Fruit fly (Drosophila melanogaster) whole organism, embryonic: ENCODE results near the gene CG46244.
A peak's percentile ranks its signal among the peaks of the same experiment; 100 is the strongest.

Source experiments
- Asciz ChIP-seq: fragments of 200-800 bp; sonication (Bioruptor generic); optimal IDR thresholded peaks from 2 replicates; lab custom pipeline; 2017; ENCODE audit warnings: missing biosample characterization, mild to moderate bottlenecking, missing genetic modification characterization, missing genetic modification reagents
- CG11696 ChIP-seq: fragments of 200-800 bp; sonication (Bioruptor generic); IDR thresholded peaks from 2 replicates; pipeline ENCODE4 v1.3.6; 2022; ENCODE audit warnings: missing biosample characterization, missing genetic modification characterization
- CG12071 ChIP-seq: fragments of 200-800 bp; sonication (Bioruptor generic); optimal IDR thresholded peaks from 3 replicates; lab custom pipeline; 2018; ENCODE audit warnings: missing biosample characterization, mild to moderate bottlenecking, missing genetic modification characterization
- CG13123 ChIP-seq: fragments of 200-800 bp; sonication (Bioruptor generic); optimal IDR thresholded peaks from 2 replicates; lab custom pipeline; 2016; ENCODE audit warnings: missing biosample characterization, missing genetic modification characterization
- CG13775 ChIP-seq: fragments of 200-800 bp; sonication (Bioruptor generic); optimal IDR thresholded peaks from 3 replicates; lab custom pipeline; 2017; ENCODE audit warnings: missing biosample characterization, mild to moderate bottlenecking, missing genetic modification characterization
- CG14441 ChIP-seq: fragments of 200-800 bp; sonication (Bioruptor generic); IDR thresholded peaks from 2 replicates; pipeline ENCODE4 v1.3.6; 2022; ENCODE audit warnings: missing biosample characterization, missing genetic modification characterization
- CG15696 ChIP-seq: fragments of 200-800 bp; sonication (Bioruptor generic); optimal IDR thresholded peaks from 2 replicates; lab custom pipeline; 2019; ENCODE audit warnings: missing biosample characterization, mild to moderate bottlenecking, missing genetic modification characterization, moderate library complexity
- CG17328 ChIP-seq: fragments of 200-800 bp; sonication (Bioruptor generic); IDR thresholded peaks from 2 replicates; pipeline ENCODE4 v1.3.6; 2022; ENCODE audit warnings: missing biosample characterization, missing genetic modification characterization
- CG31388 ChIP-seq: fragments of 200-800 bp; sonication (Bioruptor generic); optimal IDR thresholded peaks from 2 replicates; lab custom pipeline; 2016; ENCODE audit warnings: missing biosample characterization, missing genetic modification characterization
- CG32772 ChIP-seq: fragments of 200-800 bp; sonication (Bioruptor generic); IDR thresholded peaks from 2 replicates; pipeline ENCODE4 v1.3.6; 2022; ENCODE audit warnings: missing biosample characterization, missing genetic modification characterization
- CG34422 ChIP-seq: fragments of 200-800 bp; sonication (Bioruptor generic); IDR thresholded peaks from 3 replicates; pipeline ENCODE4 v1.3.6; 2022; ENCODE audit warnings: missing biosample characterization, missing genetic modification characterization
- CG4424 ChIP-seq: fragments of 200-800 bp; sonication (Bioruptor generic); optimal IDR thresholded peaks from 3 replicates; lab custom pipeline; 2016; ENCODE audit warnings: missing biosample characterization, missing genetic modification characterization
- CG6854 ChIP-seq: fragments of 200-800 bp; sonication (Bioruptor generic); optimal IDR thresholded peaks from 3 replicates; lab custom pipeline; 2017; ENCODE audit warnings: missing biosample characterization, mild to moderate bottlenecking, missing genetic modification characterization
- CG7556 ChIP-seq: fragments of 200-800 bp; sonication (Bioruptor generic); optimal IDR thresholded peaks from 2 replicates; lab custom pipeline; 2017; ENCODE audit warnings: missing biosample characterization, mild to moderate bottlenecking, missing genetic modification characterization
- Dll ChIP-seq: fragments of 200-800 bp; sonication (Bioruptor generic); IDR thresholded peaks from 4 replicates; pipeline ENCODE4 v1.3.6; 2022; ENCODE audit warnings: missing biosample characterization, missing genetic modification characterization; ENCODE audit not compliant: partially characterized antibody
- E2f1 ChIP-seq: fragments of 200-800 bp; sonication (Bioruptor generic); IDR thresholded peaks from 2 replicates; pipeline ENCODE4 v1.3.6; 2022; ENCODE audit warnings: missing biosample characterization, missing genetic modification characterization
- Elba2 ChIP-seq: fragments of 200-800 bp; sonication (Bioruptor generic); optimal IDR thresholded peaks from 3 replicates; lab custom pipeline; 2016; ENCODE audit warnings: missing biosample characterization, missing genetic modification characterization
- Fer3 ChIP-seq: fragments of 200-800 bp; sonication (Bioruptor generic); optimal IDR thresholded peaks from 2 replicates; lab custom pipeline; 2018; ENCODE audit warnings: missing biosample characterization, mild to moderate bottlenecking, missing genetic modification characterization, moderate library complexity
- GATAe ChIP-seq: fragments of 200-800 bp; sonication (Bioruptor generic); conservative IDR thresholded peaks from 2 replicates; pipeline ENCODE4 v1.3.6; 2022; ENCODE audit warnings: missing biosample characterization, missing genetic modification characterization
- HLH54F ChIP-seq: fragments of 200-800 bp; sonication (Bioruptor generic); optimal IDR thresholded peaks from 3 replicates; lab custom pipeline; 2016; ENCODE audit warnings: missing biosample characterization, missing genetic modification characterization
- HmgZ ChIP-seq: fragments of 200-800 bp; sonication (Bioruptor generic); optimal IDR thresholded peaks from 2 replicates; lab custom pipeline; 2018; ENCODE audit warnings: missing biosample characterization, mild to moderate bottlenecking, missing genetic modification characterization
- Hr3 ChIP-seq: fragments of 200-800 bp; sonication (Bioruptor generic); optimal IDR thresholded peaks from 3 replicates; lab custom pipeline; 2016; ENCODE audit warnings: missing biosample characterization, missing genetic modification characterization
- Hr51 ChIP-seq, 2 experiments: fragments of 200-800 bp; sonication (Bioruptor generic); optimal IDR thresholded peaks; 2 replicates in 1 of 2; 3 replicates in 1 of 2; lab custom pipeline; 2016 to 2018; ENCODE audit warnings: missing biosample characterization in 2 of 2, missing genetic modification characterization in 2 of 2, mild to moderate bottlenecking in 1 of 2, moderate library complexity in 1 of 2
- MTF-1 ChIP-seq: fragments of 200-800 bp; sonication (Bioruptor generic); optimal IDR thresholded peaks from 2 replicates; lab custom pipeline; 2018; ENCODE audit warnings: missing biosample characterization, mild to moderate bottlenecking, missing genetic modification characterization, borderline replicate concordance
- Mes4 ChIP-seq: fragments of 200-800 bp; sonication (Bioruptor generic); optimal IDR thresholded peaks from 2 replicates; lab custom pipeline; 2016; ENCODE audit warnings: missing biosample characterization, missing genetic modification characterization
- NK7.1 ChIP-seq: fragments of 200-800 bp; sonication (Bioruptor generic); optimal IDR thresholded peaks from 3 replicates; lab custom pipeline; 2016; ENCODE audit warnings: missing biosample characterization, missing genetic modification characterization
- Nf-YA ChIP-seq: fragments of 200-800 bp; sonication (Bioruptor generic); IDR thresholded peaks from 2 replicates; pipeline ENCODE4 v1.3.6; 2022; ENCODE audit warnings: missing biosample characterization, missing genetic modification characterization
- Nf-YC ChIP-seq: fragments of 200-800 bp; optimal IDR thresholded peaks from 3 replicates; lab custom pipeline; 2019; ENCODE audit warnings: missing biosample characterization, mild to moderate bottlenecking, missing genetic modification characterization, moderate library complexity
- Oaz ChIP-seq: fragments of 200-800 bp; sonication (Bioruptor generic); IDR thresholded peaks from 2 replicates; pipeline ENCODE4 v1.3.6; 2022; ENCODE audit warnings: missing biosample characterization, missing genetic modification characterization
- Oli ChIP-seq: fragments of 200-800 bp; sonication (Bioruptor generic); optimal IDR thresholded peaks from 2 replicates; lab custom pipeline; 2018; ENCODE audit warnings: missing biosample characterization, mild to moderate bottlenecking, missing genetic modification characterization, moderate library complexity
- Pdp1 ChIP-seq, 2 experiments: fragments of 200-800 bp; sonication (Bioruptor generic); optimal IDR thresholded peaks; 3 replicates each; lab custom pipeline; 2016; ENCODE audit warnings: missing biosample characterization in 2 of 2, missing genetic modification characterization in 2 of 2, mild to moderate bottlenecking in 1 of 2, moderate library complexity in 1 of 2
- Scr ChIP-seq: fragments of 200-800 bp; sonication (Bioruptor generic); IDR thresholded peaks from 2 replicates; pipeline ENCODE4 v1.3.6; 2022; ENCODE audit warnings: missing biosample characterization, missing genetic modification characterization; ENCODE audit not compliant: partially characterized antibody
- Sin3A ChIP-seq: fragments of >200 bp; optimal IDR thresholded peaks from 2 replicates; lab custom pipeline; 2018
- Sry-δ ChIP-seq: fragments of 200-800 bp; sonication (Bioruptor generic); optimal IDR thresholded peaks from 2 replicates; lab custom pipeline; 2016; ENCODE audit warnings: missing biosample characterization, missing genetic modification characterization
- Xrp1 ChIP-seq: fragments of 200-800 bp; sonication (Bioruptor generic); IDR thresholded peaks from 2 replicates; pipeline ENCODE4 v1.3.6; 2022; ENCODE audit warnings: missing biosample characterization, missing genetic modification characterization
- ase ChIP-seq: fragments of 200-800 bp; sonication (Bioruptor generic); IDR thresholded peaks from 3 replicates; pipeline ENCODE4 v1.3.6; 2022; ENCODE audit warnings: missing biosample characterization, missing genetic modification characterization
- cato ChIP-seq: fragments of 200-800 bp; sonication (Bioruptor generic); optimal IDR thresholded peaks from 2 replicates; lab custom pipeline; 2016; ENCODE audit warnings: missing biosample characterization, missing genetic modification characterization, borderline replicate concordance
- crol ChIP-seq: fragments of 200-800 bp; sonication (Bioruptor generic); IDR thresholded peaks from 2 replicates; pipeline ENCODE4 v1.3.6; 2022; ENCODE audit warnings: missing biosample characterization, missing genetic modification characterization
- dpn ChIP-seq, 2 experiments: fragments of 200-800 bp; sonication (Bioruptor generic); optimal IDR thresholded peaks; 3 replicates each; lab custom pipeline; 2016; ENCODE audit warnings: missing biosample characterization in 2 of 2, missing genetic modification characterization in 2 of 2
- fd3F ChIP-seq: fragments of 200-800 bp; sonication (Bioruptor generic); optimal IDR thresholded peaks from 2 replicates; lab custom pipeline; 2018; ENCODE audit warnings: missing biosample characterization, mild to moderate bottlenecking, missing genetic modification characterization, moderate library complexity
- h ChIP-seq: fragments of >200 bp; optimal IDR thresholded peaks from 2 replicates; lab custom pipeline; 2017
- ind ChIP-seq: fragments of 200-800 bp; sonication (Bioruptor generic); optimal IDR thresholded peaks from 3 replicates; lab custom pipeline; 2016; ENCODE audit warnings: missing biosample characterization, missing genetic modification characterization
- insv ChIP-seq, 2 experiments: fragments of 200-800 bp; sonication (Bioruptor generic); optimal IDR thresholded peaks; 3 replicates each; lab custom pipeline; 2016 to 2018; ENCODE audit warnings: missing biosample characterization in 2 of 2, missing genetic modification characterization in 2 of 2
- lola ChIP-seq, 3 experiments: fragments of >200 bp in 2 of 3; fragments of 200-800 bp in 1 of 3; sonication (Bioruptor generic) in 1 of 3; optimal IDR thresholded peaks; 2 replicates each; lab custom pipeline; 2017 to 2019; ENCODE audit warnings: missing biosample characterization in 3 of 3, missing genetic modification characterization in 3 of 3, mild to moderate bottlenecking in 1 of 3, moderate library complexity in 1 of 3
- mirr ChIP-seq: fragments of 200-800 bp; sonication (Bioruptor generic); optimal IDR thresholded peaks from 3 replicates; lab custom pipeline; 2018; ENCODE audit warnings: missing biosample characterization, mild to moderate bottlenecking, missing genetic modification characterization
- peb ChIP-seq: fragments of 200-800 bp; sonication (Bioruptor generic); IDR thresholded peaks from 2 replicates; pipeline ENCODE4 v1.3.6; 2022; ENCODE audit warnings: missing biosample characterization, missing genetic modification characterization
- slou ChIP-seq: fragments of 200-800 bp; sonication (Bioruptor generic); optimal IDR thresholded peaks from 3 replicates; lab custom pipeline; 2016; ENCODE audit warnings: missing biosample characterization, missing genetic modification characterization
- sr ChIP-seq: fragments of 200-800 bp; sonication (Bioruptor generic); IDR thresholded peaks from 3 replicates; pipeline ENCODE4 v1.3.6; 2022; ENCODE audit warnings: missing biosample characterization, missing genetic modification characterization
- zf30C ChIP-seq: fragments of 200-800 bp; sonication (Bioruptor generic); optimal IDR thresholded peaks from 3 replicates; lab custom pipeline; 2018; ENCODE audit warnings: missing biosample characterization, mild to moderate bottlenecking, missing genetic modification characterization
- zfh2 ChIP-seq: fragments of 200-800 bp; sonication (Bioruptor generic); optimal IDR thresholded peaks from 2 replicates; lab custom pipeline; 2016; ENCODE audit warnings: missing biosample characterization, missing genetic modification characterization

The CG46244 gene

DNA sequence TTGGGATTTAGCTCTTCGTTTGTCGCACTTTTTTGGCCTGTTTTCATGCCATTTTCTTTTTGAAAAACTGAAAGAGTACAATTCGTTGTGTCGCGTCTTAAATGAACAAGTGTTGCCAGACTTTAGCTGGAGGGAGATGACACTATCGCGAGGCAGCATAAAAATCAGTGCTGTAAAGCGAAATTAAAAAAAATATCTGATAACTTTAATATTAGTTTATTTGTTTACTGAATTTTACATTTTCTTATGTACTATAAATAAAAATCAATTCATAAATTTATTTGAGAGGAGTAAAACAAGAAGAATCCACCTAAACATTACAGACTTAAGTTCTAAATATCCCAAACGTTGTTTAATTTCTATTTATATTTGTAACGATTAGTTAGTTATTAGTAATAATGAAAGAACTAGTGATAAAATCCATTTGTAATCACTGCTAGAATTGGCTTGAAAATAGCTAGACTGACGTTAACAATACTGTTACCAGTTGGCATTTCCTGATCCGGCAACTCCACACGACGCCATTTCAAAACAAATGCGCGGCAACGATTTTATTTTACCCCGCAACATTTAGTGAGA, 29.1 kb upstream of the CG46244 start, which contains the start of the genes spi and msb1l (continued):
- 0 out of 2 replicates have a peak, but pooled peaks have one; percentile 3 for TF ChIP-seq CG17328 (GFP tag; lab: Robert Waterston, UW)
- no peak for TF ChIP-seq E2f1
- TF ChIP-seq ind: peak; percentile 62
- no peak for TF ChIP-seq h (lab: Kevin White, UChicago)
- TF ChIP-seq Dll: peak; percentile 63; the same call in 3 of the 4 replicates
- TF ChIP-seq HLH54F (GFP tag; lab: Kevin White, UChicago): peak; percentile 42
- peak; percentile 59 for TF ChIP-seq zfh2 (GFP tag; lab: Kevin White, UChicago)
- no peak for TF ChIP-seq CG34422
- no peak for TF ChIP-seq CG12071 (GFP tag; lab: Kevin White, UChicago)
- TF ChIP-seq peb (GFP tag; lab: Robert Waterston, UW): 0 out of 2 replicates have a peak, but pooled peaks have one; percentile 7
- TF ChIP-seq CG14441 (GFP tag; lab: Robert Waterston, UW): peak; percentile 18; the same call in 1 of the 2 replicates
- TF ChIP-seq Mes4 (GFP tag; lab: Kevin White, UChicago): no peak
- TF ChIP-seq Elba2 (GFP tag; lab: Kevin White, UChicago): peak; percentile 4
- peak; percentile 63 for TF ChIP-seq Scr
- TF ChIP-seq ase: no peak
- no peak for TF ChIP-seq CG31388 (GFP tag; lab: Kevin White, UChicago)
- peak; percentile 67 for TF ChIP-seq Nf-YC
- TF ChIP-seq Oli: peak; percentile 22
- peak; percentile 8 for TF ChIP-seq Fer3 (tag; lab: Kevin White, UChicago)
- peak; percentile 71 for TF ChIP-seq Hr3 (GFP tag; lab: Kevin White, UChicago)
- no peak for TF ChIP-seq Oaz (GFP tag; lab: Robert Waterston, UW)
- TF ChIP-seq HmgZ: peak; percentile 15
- no peak for TF ChIP-seq crol (GFP tag; lab: Robert Waterston, UW)
- no peak for TF ChIP-seq CG11696 (GFP tag; lab: Robert Waterston, UW)
- TF ChIP-seq Xrp1 (GFP tag; lab: Robert Waterston, UW): no peak; the same call in 1 of the 2 replicates
- TF ChIP-seq CG13123 (GFP tag; lab: Kevin White, UChicago): peak; percentile 38
- TF ChIP-seq CG13775: peak; percentile 36
- peak; percentile 76 for TF ChIP-seq Sin3A (lab: Kevin White, UChicago)
- TF ChIP-seq sr: no peak
- TF ChIP-seq lola (GFP tag; optimal IDR thresholded peaks at IDR 0.05; lab: Kevin White, UChicago): peak in 1 of 3 experiments; percentile 65
- peak in 1 of 2 experiments; percentile 40 for TF ChIP-seq Pdp1 (GFP tag; optimal IDR thresholded peaks at IDR 0.05; lab: Kevin White, UChicago)
- peak; percentile 65 for TF ChIP-seq CG7556 (GFP tag; lab: Kevin White, UChicago)
- peak; percentile 52 for TF ChIP-seq CG32772 (GFP tag; lab: Robert Waterston, UW)
- no peak for TF ChIP-seq mirr (GFP tag; lab: Kevin White, UChicago)
- peak; percentile 62 for TF ChIP-seq CG15696 (tag; lab: Kevin White, UChicago)
- peak; percentile 24 to 63 for TF ChIP-seq dpn (GFP tag; optimal IDR thresholded peaks at IDR 0.05; lab: Kevin White, UChicago)
- TF ChIP-seq zf30C (GFP tag; lab: Kevin White, UChicago): no peak
- no peak for TF ChIP-seq fd3F (GFP tag; lab: Kevin White, UChicago)
- peak; percentile 65 for TF ChIP-seq CG4424
- no peak for TF ChIP-seq MTF-1
- peak; percentile 45 for TF ChIP-seq slou (GFP tag; lab: Kevin White, UChicago)
- TF ChIP-seq Hr51 (GFP tag; optimal IDR thresholded peaks at IDR 0.05; lab: Kevin White, UChicago): peak in 1 of 2 experiments; percentile 45
- no peak for TF ChIP-seq Nf-YA (GFP tag; lab: Robert Waterston, UW)
- TF ChIP-seq NK7.1 (GFP tag; lab: Kevin White, UChicago): no peak
- TF ChIP-seq Asciz (GFP tag; lab: Kevin White, UChicago): no peak
- TF ChIP-seq Sry-δ: peak; percentile 76
- peak in 1 of 2 experiments; percentile 29 for TF ChIP-seq insv (GFP tag; optimal IDR thresholded peaks at IDR 0.05; lab: Kevin White, UChicago)
- no peak for TF ChIP-seq CG6854 (GFP tag; lab: Kevin White, UChicago)
- TF ChIP-seq cato: peak; percentile 21
- TF ChIP-seq GATAe (GFP tag; lab: Robert Waterston, UW): no peak
